Worm (Caenorhabditis elegans) whole organism, dauer: ENCODE measurements around the gene Y38H6C.21.
"Not testable (repeated sequence)": the region's sequence is repeated elsewhere in the genome, so short reads cannot be mapped to it uniquely, and the experiment has no call there.

Experiments
- unc-62 ChIP-seq: sonication (generic microtip); optimal IDR thresholded peaks from 2 replicates; lab custom pipeline; 2017; ENCODE audit warnings: missing biosample characterization, missing genetic modification reagents, missing genetic modification characterization

Gene Y38H6C.21

DNA sequence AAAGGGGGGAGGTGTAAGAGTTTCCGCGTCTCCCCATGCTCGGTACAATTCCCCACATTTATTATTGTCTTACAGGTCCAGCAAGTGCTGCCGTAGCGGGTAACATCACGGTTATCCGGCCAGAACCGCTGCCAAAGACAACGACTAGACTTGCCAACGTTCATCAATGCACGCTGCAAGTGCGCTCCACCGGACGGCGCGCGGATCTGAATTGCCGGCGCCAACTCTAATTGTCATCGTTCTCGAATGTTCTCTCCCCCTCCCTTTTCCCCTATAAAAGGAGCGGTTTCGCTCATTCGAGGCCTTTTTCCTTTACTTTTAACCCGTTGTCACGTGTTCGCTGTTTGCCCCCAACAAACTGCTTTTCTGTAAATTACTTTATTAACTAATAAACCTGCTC is 41.4 kb downstream of the Y38H6C.21 start, which contains the start of gene Y38H6C.8:
TSS of gene Y38H6C.8 (plus strand) at position 301 of the 400 bp plus-strand sequence.
- TF ChIP-seq unc-62 (GFP tag; lab: Kevin White, UChicago) = not testable (repeated sequence)

DNA sequence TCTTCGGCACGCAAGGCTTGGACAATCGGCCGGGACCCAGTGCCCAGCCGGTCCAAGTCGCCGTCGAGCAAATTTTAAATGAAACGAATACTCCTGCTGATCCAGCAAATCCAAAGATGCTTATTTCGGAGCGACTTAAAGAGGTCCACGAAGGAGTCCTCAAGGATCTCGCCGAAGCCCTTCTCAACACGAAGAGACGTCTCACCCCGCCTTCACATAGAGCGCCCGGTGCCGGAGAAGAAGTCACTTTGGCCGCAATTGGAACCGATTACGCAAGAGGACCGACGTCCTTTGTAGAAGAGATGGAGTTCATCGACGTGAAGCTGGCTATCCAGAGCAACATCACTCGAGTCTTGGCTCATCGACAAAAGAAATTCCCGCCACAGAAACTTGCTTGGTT is 45.6 kb downstream of the Y38H6C.21 start:
- TF ChIP-seq unc-62 (GFP tag; lab: Kevin White, UChicago) = no peak

DNA sequence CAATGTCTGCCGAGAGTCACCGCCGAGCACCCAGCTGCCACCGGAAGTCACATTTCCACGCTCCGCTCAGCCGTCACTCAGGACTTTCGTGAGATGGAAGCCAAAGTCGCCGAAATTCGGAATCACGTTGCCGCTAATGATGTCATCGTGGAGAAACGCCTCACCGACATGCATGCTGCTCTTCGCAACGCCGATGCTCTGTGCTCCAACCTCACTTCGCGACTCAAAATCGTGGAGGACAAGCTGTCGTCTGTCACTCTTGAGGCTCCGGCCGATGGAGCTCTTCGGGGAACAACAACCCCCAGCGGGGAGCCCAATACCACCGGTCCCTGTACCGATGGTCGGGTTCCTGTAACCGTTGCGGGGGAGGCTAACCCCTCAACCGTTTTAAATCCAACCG is 48.5 kb downstream of the Y38H6C.21 start:
- no peak for TF ChIP-seq unc-62 (GFP tag; lab: Kevin White, UChicago)

ce11 chrV:20504997-20505396 is 50.1 kb downstream of the Y38H6C.21 start, which contains the start of gene Y38H6C.4:
Y38H6C.4 (minus strand) TSS chrV:20505097.
- TF ChIP-seq unc-62 (GFP tag; lab: Kevin White, UChicago) = no peak
